Fruit fly (Drosophila melanogaster) ovary, adult (tissue): ENCODE results near the gene CG31446.

Experiments
- CG17801 ChIP-seq: fragments of 200-800 bp; optimal IDR thresholded peaks from 2 replicates; lab custom pipeline; 2019; ENCODE audit warnings: missing biosample characterization, mild to moderate bottlenecking, missing genetic modification characterization, moderate library complexity; ENCODE audit not compliant: partially characterized antibody

Gene CG31446

DNA sequence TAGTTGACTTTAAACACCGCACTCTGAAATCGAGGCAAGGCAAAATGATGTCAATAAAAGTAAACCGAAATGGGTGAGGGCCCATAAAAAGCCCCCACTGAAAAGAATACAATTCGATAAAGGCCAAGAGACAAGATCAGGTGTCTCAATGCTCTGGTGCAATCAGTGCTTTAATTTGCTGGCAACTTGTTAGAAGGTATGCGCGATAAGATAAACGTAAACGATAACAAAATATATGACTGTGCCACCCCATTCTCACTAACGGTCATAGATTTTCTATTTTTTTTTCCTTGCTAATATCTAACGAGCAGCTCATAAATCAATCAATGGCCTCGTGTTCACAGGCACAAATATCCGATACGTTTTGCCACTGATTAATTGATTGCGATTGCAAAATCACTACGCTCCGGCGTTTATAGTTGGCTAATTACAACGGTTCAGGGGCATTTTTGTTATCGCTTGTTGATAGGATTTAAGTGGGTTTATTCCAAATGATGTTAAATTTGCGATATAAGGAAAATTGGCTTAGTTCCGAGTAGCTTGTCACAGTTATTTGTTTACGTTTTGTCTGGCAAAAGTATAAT, 3.7 kb downstream of the CG31446 start:
- no peak for TF ChIP-seq CG17801 (GFP tag; lab: Kevin White, UChicago)

DNA sequence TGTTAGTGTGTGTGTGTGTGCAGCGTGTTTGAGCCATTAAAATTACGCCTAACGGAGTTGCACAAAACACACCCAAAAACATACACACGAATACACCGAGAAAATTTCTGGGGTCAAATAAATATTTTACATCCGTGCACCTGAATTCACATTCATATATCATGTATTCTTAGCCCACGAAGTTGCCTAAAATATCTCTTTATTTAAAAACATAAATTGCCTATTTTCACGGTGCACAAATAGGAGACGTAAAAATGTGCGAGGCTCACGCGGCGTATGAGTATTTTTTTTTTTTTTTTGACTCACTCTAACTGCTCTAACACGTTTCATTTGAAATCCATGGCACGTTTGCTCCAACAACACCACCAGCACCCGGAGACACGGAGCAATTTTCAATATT, 7.9 kb downstream of the CG31446 start:
- TF ChIP-seq CG17801 (GFP tag; lab: Kevin White, UChicago), result no peak

DNA sequence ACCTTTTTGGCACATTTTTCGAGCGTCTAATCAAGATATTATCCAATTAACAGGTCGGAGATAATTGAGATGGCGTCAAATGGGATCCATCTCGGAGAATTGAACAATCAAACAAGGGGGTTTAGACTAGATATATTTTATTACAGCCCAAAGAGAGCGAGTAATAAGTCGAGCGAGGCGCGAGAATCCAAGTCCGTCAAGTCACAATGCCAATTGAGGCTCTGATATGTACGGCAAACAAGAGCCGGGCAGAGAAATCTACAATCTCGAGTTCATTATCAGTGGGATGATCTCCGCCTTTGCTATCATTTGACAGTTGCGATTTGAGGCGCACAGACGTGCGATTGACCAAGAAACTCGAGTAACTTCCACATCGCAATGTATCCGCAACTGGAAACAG, 11.5 kb downstream of the CG31446 start, which contains the start of gene CG5404:
Gene CG5404 (plus strand): TSS at position 301 of the 400 bp plus-strand sequence.
- TF ChIP-seq CG17801 (GFP tag; lab: Kevin White, UChicago), result no peak

DNA sequence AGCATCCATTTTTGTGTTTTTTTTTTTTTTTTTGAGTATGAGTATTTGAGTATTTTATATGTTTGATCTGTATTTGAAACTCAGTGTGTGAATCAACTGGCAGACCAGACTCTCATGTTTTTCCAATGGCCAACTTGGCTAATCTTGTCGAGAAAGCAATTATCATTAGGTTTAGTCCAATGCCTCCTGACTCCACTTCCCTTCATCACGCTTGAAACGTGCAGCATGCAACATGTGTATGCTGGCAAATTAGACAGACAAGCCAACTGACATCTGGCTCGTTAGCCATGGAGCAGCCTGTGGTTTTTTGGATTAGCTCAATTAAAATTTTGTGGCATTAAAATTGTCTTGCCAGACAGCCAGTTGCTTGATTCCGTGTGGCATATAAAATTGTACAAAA, 23.6 kb downstream of the CG31446 start, which contains the start of gene CG31294:
Gene CG31294 (minus strand): TSS at position 101 of the 400 bp plus-strand sequence.
- TF ChIP-seq CG17801 (GFP tag; lab: Kevin White, UChicago), result no peak

DNA sequence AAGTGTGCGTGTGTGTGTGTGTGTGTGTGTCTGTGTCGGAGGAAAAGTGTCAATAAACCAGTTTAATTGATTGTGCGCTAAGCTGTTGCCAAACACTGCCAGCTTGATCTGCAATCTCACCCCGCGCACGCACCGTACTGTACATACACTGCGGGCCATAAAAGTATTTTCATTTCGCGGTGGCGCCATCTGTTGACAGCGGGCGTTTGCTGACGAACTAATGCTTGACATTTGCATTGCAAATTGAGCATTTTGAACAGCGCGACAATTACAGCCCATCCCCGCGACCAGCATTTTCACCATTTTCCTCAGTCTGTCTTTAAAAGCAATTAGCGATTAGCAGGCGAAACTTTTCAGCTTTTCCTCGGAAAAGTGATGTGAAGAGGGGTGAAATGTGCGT, 37.7 kb downstream of the CG31446 start:
- no peak for TF ChIP-seq CG17801 (GFP tag; lab: Kevin White, UChicago)

DNA sequence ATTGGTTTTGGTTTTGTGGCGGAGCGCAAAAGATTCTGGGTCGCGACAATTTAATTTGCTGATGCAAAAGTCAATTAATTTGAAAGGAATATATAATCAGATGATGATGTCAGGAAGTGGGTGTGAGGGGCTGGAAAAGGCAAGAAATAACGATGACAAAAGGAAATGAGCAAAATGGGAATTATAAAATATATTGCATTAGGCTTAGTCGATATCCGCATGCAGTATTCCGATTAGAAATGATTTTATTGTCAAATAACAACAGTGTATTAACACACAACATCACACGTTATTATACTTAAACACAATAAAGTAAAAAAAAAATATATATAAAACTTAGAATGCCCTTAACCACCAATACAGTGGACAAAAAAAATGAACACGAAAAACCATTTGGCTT, 38.6 kb downstream of the CG31446 start, which contains the start of gene CG34274:
Gene CG34274 (plus strand): TSS at position 301 of the 400 bp plus-strand sequence.
- TF ChIP-seq CG17801 (GFP tag; lab: Kevin White, UChicago), result no peak
